Worm (Caenorhabditis elegans) whole organism, young adult: ENCODE results near the gene npr-20.

Experiments used
- T26A5.8 ChIP-seq: sonication (generic microtip); optimal IDR thresholded peaks from 2 replicates; lab custom pipeline; 2016; ENCODE audit warnings: missing genetic modification characterization, missing compliant biosample characterization
- egl-18 ChIP-seq: fragments of 200-800 bp; sonication (Bioruptor generic); IDR thresholded peaks from 2 replicates; pipeline ENCODE4 v1.3.6; 2022; ENCODE audit warnings: missing genetic modification reagents, missing genetic modification characterization, missing compliant biosample characterization
- lin-40 ChIP-seq: sonication (generic microtip); optimal IDR thresholded peaks from 2 replicates; lab custom pipeline; 2016; ENCODE audit warnings: missing genetic modification characterization, mild to moderate bottlenecking, missing compliant biosample characterization, missing genotype, missing genetic modification reagents
- madf-6 ChIP-seq: fragments of 200-800 bp; sonication (Bioruptor generic); IDR thresholded peaks from 2 replicates; pipeline ENCODE4 v1.3.6; 2022; ENCODE audit warnings: missing genetic modification reagents, missing genetic modification characterization, missing compliant biosample characterization
- pha-4 ChIP-seq: fragments of 150-350 bp; sonication (generic microtip); optimal IDR thresholded peaks from 2 replicates; lab custom pipeline; 2014; ENCODE audit warnings: missing biosample characterization, missing genetic modification reagents, missing genetic modification characterization
- sea-2 ChIP-seq: fragments of 200-800 bp; sonication (Bioruptor generic); IDR thresholded peaks from 2 replicates; pipeline ENCODE4 v1.3.6; 2022; ENCODE audit warnings: missing genetic modification characterization, missing compliant biosample characterization
- snpc-4 ChIP-seq, 5 experiments: fragments of 150-350 bp in 1 of 5; sonication (generic microtip) in 4 of 5; optimal IDR thresholded peaks; 2 replicates each; lab custom pipeline; 2014 to 2018; ENCODE audit warnings: missing genetic modification characterization in 5 of 5, missing biosample characterization in 3 of 5, antibody characterized with exemption in 2 of 5, mild to moderate bottlenecking in 2 of 5, missing compliant biosample characterization in 2 of 5, missing genotype in 2 of 5, moderate library complexity in 2 of 5, missing genetic modification reagents in 1 of 5
- unc-62 ChIP-seq: fragments of 150-350 bp; optimal IDR thresholded peaks from 2 replicates; lab custom pipeline; 2014; ENCODE audit warnings: missing biosample characterization, missing genetic modification reagents, missing genetic modification characterization

ce11 chrII:8890530-8890929 is 25.6 kb upstream of the npr-20 start:
- no peak for TF ChIP-seq egl-18 (GFP tag; lab: Robert Waterston, UW)
- TF ChIP-seq madf-6 (GFP tag; lab: Robert Waterston, UW) = no peak
- TF ChIP-seq T26A5.8 (tag; lab: Kevin White, UChicago) = no peak
- TF ChIP-seq unc-62 (GFP tag; lab: Kevin White, UChicago) = no peak
- TF ChIP-seq snpc-4 (GFP tag; optimal IDR thresholded peaks at IDR 0.05; lab: Kevin White, UChicago) = no peak
- TF ChIP-seq snpc-4 (tag; optimal IDR thresholded peaks at IDR 0.05; lab: Kevin White, UChicago) = no peak
- no peak for TF ChIP-seq sea-2
- TF ChIP-seq pha-4 (tag; lab: Kevin White, UChicago) = no peak
- no peak for TF ChIP-seq lin-40 (tag; lab: Kevin White, UChicago)
